Fruit fly (Drosophila melanogaster) whole organism, embryonic: ENCODE data around the gene BORCS6.

Experiments used
- BEAF-32 ChIP-seq: fragments of 200-800 bp; sonication (Bioruptor generic); optimal IDR thresholded peaks from 3 replicates; lab custom pipeline; 2017; ENCODE audit warnings: missing biosample characterization, missing genetic modification characterization, mild to moderate bottlenecking, moderate library complexity, missing genetic modification reagents
- CG10274 ChIP-seq: fragments of 200-800 bp; sonication (Bioruptor generic); optimal IDR thresholded peaks from 3 replicates; lab custom pipeline; 2017; ENCODE audit warnings: missing biosample characterization, mild to moderate bottlenecking, missing genetic modification characterization
- CG11456 ChIP-seq: fragments of 200-800 bp; sonication (Bioruptor generic); IDR thresholded peaks from 3 replicates; pipeline ENCODE4 v1.3.6; 2022; ENCODE audit warnings: missing biosample characterization, missing genetic modification characterization
- CG11560 ChIP-seq: fragments of 200-800 bp; sonication (Bioruptor generic); IDR thresholded peaks from 3 replicates; pipeline ENCODE4 v1.3.6; 2022; ENCODE audit warnings: missing biosample characterization, missing genetic modification characterization
- CG11695 ChIP-seq: fragments of 200-800 bp; sonication (Bioruptor generic); IDR thresholded peaks from 3 replicates; pipeline ENCODE4 v1.3.6; 2022; ENCODE audit warnings: missing biosample characterization, missing genetic modification characterization
- CG12071 ChIP-seq: fragments of 200-800 bp; sonication (Bioruptor generic); optimal IDR thresholded peaks from 3 replicates; lab custom pipeline; 2018; ENCODE audit warnings: missing biosample characterization, mild to moderate bottlenecking, missing genetic modification characterization
- CG13424 ChIP-seq: fragments of 200-800 bp; sonication (Bioruptor generic); optimal IDR thresholded peaks from 2 replicates; lab custom pipeline; 2019; ENCODE audit warnings: missing biosample characterization, mild to moderate bottlenecking, missing genetic modification characterization, moderate library complexity
- CG15601 ChIP-seq: fragments of 200-800 bp; sonication (Bioruptor generic); optimal IDR thresholded peaks from 3 replicates; lab custom pipeline; 2019; ENCODE audit warnings: missing biosample characterization, mild to moderate bottlenecking, missing genetic modification characterization, moderate library complexity
- CG18262 ChIP-seq: fragments of 200-800 bp; optimal IDR thresholded peaks from 3 replicates; lab custom pipeline; 2019; ENCODE audit warnings: missing biosample characterization, mild to moderate bottlenecking, missing genetic modification characterization, moderate library complexity
- CG2116 ChIP-seq: fragments of 200-800 bp; sonication (Bioruptor generic); optimal IDR thresholded peaks from 3 replicates; lab custom pipeline; 2018; ENCODE audit warnings: missing biosample characterization, mild to moderate bottlenecking, missing genetic modification characterization
- CG31224 ChIP-seq: fragments of 200-800 bp; sonication (Bioruptor generic); IDR thresholded peaks from 2 replicates; pipeline ENCODE4 v1.3.6; 2022; ENCODE audit warnings: missing biosample characterization, missing genetic modification characterization
- CG31365 ChIP-seq: fragments of 200-800 bp; sonication (Bioruptor generic); optimal IDR thresholded peaks from 2 replicates; lab custom pipeline; 2018; ENCODE audit warnings: missing biosample characterization, mild to moderate bottlenecking, missing genetic modification characterization
- CG34376 ChIP-seq: fragments of 200-800 bp; sonication (Bioruptor generic); optimal IDR thresholded peaks from 2 replicates; lab custom pipeline; 2018; ENCODE audit warnings: missing biosample characterization, mild to moderate bottlenecking, missing genetic modification characterization
- CG3995 ChIP-seq: fragments of 200-800 bp; sonication (Bioruptor generic); optimal IDR thresholded peaks from 3 replicates; lab custom pipeline; 2016; ENCODE audit warnings: missing biosample characterization, missing genetic modification characterization
- CG4328 ChIP-seq: fragments of 200-800 bp; sonication (Bioruptor generic); optimal IDR thresholded peaks from 3 replicates; lab custom pipeline; 2017; ENCODE audit warnings: missing biosample characterization, missing genetic modification reagents, missing genetic modification characterization
- CG43689 ChIP-seq: fragments of 200-800 bp; sonication (Bioruptor generic); IDR thresholded peaks from 2 replicates; pipeline ENCODE4 v1.3.6; 2022; ENCODE audit warnings: missing biosample characterization, missing genetic modification characterization
- CG4617 ChIP-seq: fragments of 200-800 bp; sonication (Bioruptor generic); optimal IDR thresholded peaks from 3 replicates; lab custom pipeline; 2016; ENCODE audit warnings: missing biosample characterization, missing genetic modification characterization, borderline replicate concordance
- CG4707 ChIP-seq: fragments of 200-800 bp; sonication (Bioruptor generic); optimal IDR thresholded peaks from 2 replicates; lab custom pipeline; 2018; ENCODE audit warnings: missing biosample characterization, mild to moderate bottlenecking, missing genetic modification characterization, moderate library complexity
- CG6854 ChIP-seq: fragments of 200-800 bp; sonication (Bioruptor generic); optimal IDR thresholded peaks from 3 replicates; lab custom pipeline; 2017; ENCODE audit warnings: missing biosample characterization, mild to moderate bottlenecking, missing genetic modification characterization
- CG7745 ChIP-seq: fragments of 200-800 bp; sonication (Bioruptor generic); optimal IDR thresholded peaks from 2 replicates; lab custom pipeline; 2018; ENCODE audit warnings: missing biosample characterization, mild to moderate bottlenecking, missing genetic modification characterization, moderate library complexity
- CG7839 ChIP-seq: fragments of 200-800 bp; sonication (Bioruptor generic); optimal IDR thresholded peaks from 3 replicates; lab custom pipeline; 2018; ENCODE audit warnings: missing biosample characterization, mild to moderate bottlenecking, missing genetic modification characterization, moderate library complexity
- CG7987 ChIP-seq: fragments of 200-800 bp; sonication (Bioruptor generic); optimal IDR thresholded peaks from 2 replicates; lab custom pipeline; 2018; ENCODE audit warnings: missing biosample characterization, mild to moderate bottlenecking, missing genetic modification characterization, moderate library complexity
- CG8359 ChIP-seq: fragments of 200-800 bp; sonication (Bioruptor generic); optimal IDR thresholded peaks from 2 replicates; lab custom pipeline; 2017; ENCODE audit warnings: missing biosample characterization, mild to moderate bottlenecking, missing genetic modification characterization, borderline replicate concordance
- CG8765 ChIP-seq: fragments of 200-800 bp; sonication (Bioruptor generic); IDR thresholded peaks from 2 replicates; pipeline ENCODE4 v1.3.6; 2022; ENCODE audit warnings: missing biosample characterization, missing genetic modification characterization
- D ChIP-seq, 2 experiments: fragments of 200-800 bp in 1 of 2; fragments of >200 bp in 1 of 2; sonication (Bioruptor generic) in 1 of 2; optimal IDR thresholded peaks; 2 replicates in 1 of 2; 3 replicates in 1 of 2; lab custom pipeline; 2017; ENCODE audit warnings: mild to moderate bottlenecking in 1 of 2, missing biosample characterization in 1 of 2, missing genetic modification characterization in 1 of 2, missing genetic modification reagents in 1 of 2
- Ets65A ChIP-seq: fragments of 200-800 bp; sonication (Bioruptor generic); peaks from one replicate; lab custom pipeline; 2016; ENCODE audit warnings: missing biosample characterization, missing genetic modification characterization
- Fer2 ChIP-seq: fragments of 200-800 bp; sonication (Bioruptor generic); optimal IDR thresholded peaks from 2 replicates; lab custom pipeline; 2018; ENCODE audit warnings: missing biosample characterization, mild to moderate bottlenecking, missing genetic modification characterization, moderate library complexity
- HLH3B ChIP-seq: fragments of 200-800 bp; sonication (Bioruptor generic); IDR thresholded peaks from 2 replicates; pipeline ENCODE4 v1.3.6; 2022; ENCODE audit warnings: missing biosample characterization, missing genetic modification characterization
- Med ChIP-seq: fragments of 200-800 bp; sonication (Bioruptor generic); peaks from one replicate; lab custom pipeline; 2016; ENCODE audit warnings: missing biosample characterization, missing genetic modification characterization, mild to moderate bottlenecking, inconsistent platforms, moderate library complexity
- Mes4 ChIP-seq: fragments of 200-800 bp; sonication (Bioruptor generic); optimal IDR thresholded peaks from 2 replicates; lab custom pipeline; 2016; ENCODE audit warnings: missing biosample characterization, missing genetic modification characterization
- Optix ChIP-seq: fragments of 200-800 bp; sonication (Bioruptor generic); IDR thresholded peaks from 3 replicates; pipeline ENCODE4 v1.3.6; 2022; ENCODE audit warnings: missing biosample characterization, missing genetic modification characterization
- Sry-β ChIP-seq: fragments of 200-800 bp; sonication (Bioruptor generic); optimal IDR thresholded peaks from 2 replicates; lab custom pipeline; 2018; ENCODE audit warnings: missing biosample characterization, mild to moderate bottlenecking, missing genetic modification characterization, moderate library complexity
- ac ChIP-seq: fragments of 200-800 bp; sonication (Bioruptor generic); optimal IDR thresholded peaks from 3 replicates; lab custom pipeline; 2017; ENCODE audit warnings: missing biosample characterization, mild to moderate bottlenecking, missing genetic modification characterization
- dmrt99B ChIP-seq: fragments of 200-800 bp; sonication (Bioruptor generic); optimal IDR thresholded peaks from 2 replicates; lab custom pipeline; 2018; ENCODE audit warnings: missing biosample characterization, mild to moderate bottlenecking, missing genetic modification characterization, moderate library complexity
- gem ChIP-seq: fragments of 200-800 bp; sonication (Bioruptor generic); optimal IDR thresholded peaks from 2 replicates; lab custom pipeline; 2019; ENCODE audit warnings: missing biosample characterization, mild to moderate bottlenecking, missing genetic modification characterization, moderate library complexity
- grau ChIP-seq: fragments of 200-800 bp; optimal IDR thresholded peaks from 3 replicates; lab custom pipeline; 2019; ENCODE audit warnings: missing biosample characterization, mild to moderate bottlenecking, missing genetic modification characterization, moderate library complexity
- lov ChIP-seq, 2 experiments: fragments of 200-800 bp in 1 of 2; fragments of >200 bp in 1 of 2; sonication (Bioruptor generic) in 1 of 2; IDR thresholded peaks in 1 of 2; optimal IDR thresholded peaks in 1 of 2; 2 replicates in 1 of 2; 3 replicates in 1 of 2; pipeline versions ENCODE4 v1.3.6 to Lab custom; 2017 to 2022; ENCODE audit warnings: missing biosample characterization in 1 of 2, missing genetic modification characterization in 1 of 2
- nom ChIP-seq: fragments of 200-800 bp; sonication (Bioruptor generic); optimal IDR thresholded peaks from 2 replicates; lab custom pipeline; 2017; ENCODE audit warnings: missing biosample characterization, missing genetic modification characterization, mild to moderate bottlenecking, moderate library complexity, missing genetic modification reagents
- onecut ChIP-seq: fragments of 200-800 bp; sonication (Bioruptor generic); IDR thresholded peaks from 2 replicates; pipeline ENCODE4 v1.3.6; 2022; ENCODE audit warnings: missing biosample characterization, missing genetic modification characterization
- pfk ChIP-seq: fragments of 200-800 bp; sonication (Bioruptor generic); optimal IDR thresholded peaks from 2 replicates; lab custom pipeline; 2018; ENCODE audit warnings: missing biosample characterization, mild to moderate bottlenecking, missing genetic modification characterization, moderate library complexity
- prd ChIP-seq, 3 experiments: fragments of >200 bp in 2 of 3; fragments of 200-800 bp in 1 of 3; sonication (Bioruptor generic) in 1 of 3; optimal IDR thresholded peaks in 2 of 3; IDR thresholded peaks in 1 of 3; 2 replicates in 2 of 3; 3 replicates in 1 of 3; pipeline versions ENCODE4 v1.3.6 to Lab custom; 2017 to 2022; ENCODE audit warnings: missing biosample characterization in 1 of 3, missing genetic modification characterization in 1 of 3
- psq ChIP-seq: fragments of 200-800 bp; sonication (Bioruptor generic); optimal IDR thresholded peaks from 2 replicates; lab custom pipeline; 2017; ENCODE audit warnings: missing biosample characterization, missing genetic modification characterization
- sqz ChIP-seq: fragments of 200-800 bp; sonication (Bioruptor generic); optimal IDR thresholded peaks from 3 replicates; lab custom pipeline; 2018; ENCODE audit warnings: missing biosample characterization, mild to moderate bottlenecking, missing genetic modification characterization
- tx ChIP-seq: fragments of 200-800 bp; sonication (Bioruptor generic); optimal IDR thresholded peaks from 2 replicates; lab custom pipeline; 2016; ENCODE audit warnings: missing biosample characterization, missing genetic modification characterization
- wdn ChIP-seq: fragments of 200-800 bp; sonication (Bioruptor generic); IDR thresholded peaks from 2 replicates; pipeline ENCODE4 v1.3.6; 2022; ENCODE audit warnings: missing biosample characterization, missing genetic modification characterization
- zen ChIP-seq: fragments of 200-800 bp; sonication (Bioruptor generic); optimal IDR thresholded peaks from 3 replicates; lab custom pipeline; 2018; ENCODE audit warnings: missing biosample characterization, mild to moderate bottlenecking, missing genetic modification characterization, moderate library complexity

Gene BORCS6

DNA sequence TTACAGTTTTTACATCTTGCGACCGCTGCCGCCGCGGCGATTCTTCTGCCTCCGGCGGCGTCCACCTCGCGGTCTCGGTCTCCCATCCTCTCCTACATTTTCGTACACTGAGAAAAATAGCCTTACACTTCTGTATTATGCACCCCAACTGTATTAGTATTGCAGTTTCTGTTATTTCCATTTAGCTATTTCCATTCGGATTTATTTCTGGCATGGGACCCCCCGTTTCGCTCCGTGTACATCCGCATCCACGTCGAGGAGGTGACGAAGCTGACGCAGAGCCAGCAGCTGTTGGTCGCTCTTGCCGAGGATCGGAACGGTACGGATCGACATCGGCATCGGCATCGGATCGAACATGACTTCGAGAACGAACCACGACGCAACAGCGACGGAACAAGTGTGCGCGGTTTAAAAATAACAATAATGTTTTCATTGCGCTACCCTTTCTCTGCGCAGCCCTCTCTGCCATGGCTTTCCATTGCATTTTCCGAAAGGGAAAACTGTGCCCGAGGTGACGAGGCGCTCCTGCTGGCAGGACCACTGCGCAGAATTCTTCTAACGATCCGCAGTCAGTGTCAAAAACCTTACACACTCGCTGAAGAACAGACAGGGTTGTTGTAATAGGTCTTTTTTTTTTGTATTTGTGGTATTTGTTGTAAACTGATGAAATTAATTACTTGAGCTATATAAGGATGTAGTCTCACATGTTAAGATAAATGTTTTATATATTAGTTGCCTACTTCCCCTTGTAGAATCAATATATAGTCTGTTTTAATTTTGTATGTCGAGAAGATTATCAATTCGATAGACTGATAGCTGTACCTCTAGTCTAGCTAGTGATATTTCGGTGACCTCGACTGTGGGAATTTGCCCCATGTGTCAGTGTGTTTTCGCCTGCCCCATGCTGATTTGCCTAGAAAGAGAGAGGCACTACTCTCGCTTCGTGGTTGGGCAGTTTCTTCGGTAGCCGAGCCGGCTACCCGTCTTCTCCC, 48.9 kb downstream of the BORCS6 start (continued):
- TF ChIP-seq CG2116 (GFP tag; lab: Kevin White, UChicago) (peak; percentile 40), CG6854 (GFP tag; lab: Kevin White, UChicago) (peak; percentile 78), BEAF-32 (no peak), ac (peak; percentile 71), gem (peak; percentile 91), Med (GFP tag; lab: Kevin White, UChicago) (peak; percentile 99), grau (tag; lab: Kevin White, UChicago) (peak; percentile 88), HLH3B (peak; percentile 94), onecut (GFP tag; lab: Robert Waterston, UW) (peak; percentile 88), tx (GFP tag; lab: Kevin White, UChicago) (peak; percentile 88), wdn (GFP tag; lab: Robert Waterston, UW) (peak; percentile 86), CG4328 (GFP tag; lab: Kevin White, UChicago) (peak; percentile 88), CG4707 (GFP tag; lab: Kevin White, UChicago) (peak; percentile 72), CG34376 (GFP tag; lab: Kevin White, UChicago) (peak; percentile 71), CG43689 (GFP tag; lab: Robert Waterston, UW) (0 out of 2 replicates have a peak, but pooled peaks have one; percentile 43), CG15601 (tag; lab: Kevin White, UChicago) (peak; percentile 79), dmrt99B (tag; lab: Kevin White, UChicago) (peak; percentile 88), CG8359 (GFP tag; lab: Kevin White, UChicago) (peak; percentile 75), CG11695 (peak; percentile 87), CG31224 (GFP tag; lab: Robert Waterston, UW) (peak; percentile 86), psq (GFP tag; lab: Kevin White, UChicago) (peak; percentile 24), Sry-β (GFP tag; lab: Kevin White, UChicago) (peak; percentile 7), CG3995 (peak; percentile 37), CG7839 (peak; percentile 90), CG4617 (GFP tag; lab: Kevin White, UChicago) (peak; percentile 62), Fer2 (tag; lab: Kevin White, UChicago) (peak; percentile 78), Mes4 (GFP tag; lab: Kevin White, UChicago) (peak; percentile 88), CG13424 (peak; percentile 91), CG10274 (GFP tag; lab: Kevin White, UChicago) (peak; percentile 73), CG31365 (peak; percentile 70), CG12071 (GFP tag; lab: Kevin White, UChicago) (peak; percentile 93), zen (peak; percentile 78), sqz (GFP tag; lab: Kevin White, UChicago) (no peak), CG7987 (GFP tag; lab: Kevin White, UChicago) (peak; percentile 77), CG7745 (tag; lab: Kevin White, UChicago) (peak; percentile 40)

- TF ChIP-seq Ets65A (GFP tag; lab: Kevin White, UChicago) (peak; percentile 84), pfk (GFP tag; lab: Kevin White, UChicago) (no peak), nom (GFP tag; lab: Kevin White, UChicago) (no peak), Optix (GFP tag; lab: Robert Waterston, UW) (peak; percentile 36; the same call in 1 of the 3 replicates), CG11456 (GFP tag; lab: Robert Waterston, UW) (0 out of 3 replicates have a peak, but pooled peaks have one; percentile 10), CG11560 (tag; lab: Robert Waterston, UW) (no peak), prd (optimal IDR thresholded peaks at IDR 0.05; lab: Kevin White, UChicago) (no peak), prd (GFP tag; IDR thresholded peaks at IDR 0.05; lab: Robert Waterston, UW) (peak; percentile 25; the same call in 1 of the 3 replicates), D (optimal IDR thresholded peaks at IDR 0.05; lab: Kevin White, UChicago) (no peak), D (GFP tag; optimal IDR thresholded peaks at IDR 0.05; lab: Kevin White, UChicago) (peak; percentile 34), CG8765 (GFP tag; lab: Robert Waterston, UW) (0 out of 2 replicates have a peak, but pooled peaks have one; percentile 29), lov (optimal IDR thresholded peaks at IDR 0.05; lab: Kevin White, UChicago) (no peak), lov (GFP tag; IDR thresholded peaks at IDR 0.05; lab: Robert Waterston, UW) (0 out of 3 replicates have a peak, but pooled peaks have one; percentile 21), CG18262 (tag; lab: Kevin White, UChicago) (peak; percentile 21)
Measured at dm6 chr3L:591370-591769, 50.7 kb downstream of the BORCS6 start.
